Fruit fly (Drosophila melanogaster): ENCODE measurements around the gene beta'COP.

dm6 chr2L:13367378-13367777 is 11.3 kb upstream of the beta'COP start, which contains the start of gene Tap42:
- no peak for TF ChIP-seq Dll (optimal IDR thresholded peaks at IDR 0.05)
- TF ChIP-seq usp (GFP tag; optimal IDR thresholded peaks at IDR 0.05): no peak
